Worm (Caenorhabditis elegans) whole organism, L4 larva: ENCODE measurements around the gene W09D10.5.

ENCODE experiments used
- D1046.2 ChIP-seq: fragments of 200-800 bp; sonication (Bioruptor generic); IDR thresholded peaks from 2 replicates; pipeline ENCODE4 v1.3.6; 2022; ENCODE audit warnings: missing genetic modification characterization, missing compliant biosample characterization
- F44E2.7 ChIP-seq: fragments of 200-800 bp; sonication (Bioruptor generic); IDR thresholded peaks from 2 replicates; pipeline ENCODE4 v2.1.2; 2022; ENCODE audit warnings: missing genetic modification characterization, missing compliant biosample characterization
- aha-1 ChIP-seq: fragments of 150-350 bp; peaks from one replicate; lab custom pipeline; 2014; ENCODE audit warnings: missing biosample characterization, missing genetic modification characterization
- aly-2 ChIP-seq: sonication (generic microtip); optimal IDR thresholded peaks from 2 replicates; lab custom pipeline; 2018; ENCODE audit warnings: missing biosample characterization, missing genetic modification characterization
- attf-4 ChIP-seq: sonication (generic microtip); optimal IDR thresholded peaks from 3 replicates; lab custom pipeline; 2017; ENCODE audit warnings: missing biosample characterization, missing genetic modification characterization
- ceh-32 ChIP-seq: sonication (generic microtip); optimal IDR thresholded peaks from 2 replicates; lab custom pipeline; 2016; ENCODE audit warnings: mild to moderate bottlenecking, missing genetic modification characterization, missing compliant biosample characterization; ENCODE audit not compliant: poor library complexity
- cey-2 ChIP-seq: sonication (generic microtip); optimal IDR thresholded peaks from 3 replicates; lab custom pipeline; 2017; ENCODE audit warnings: missing genetic modification characterization, mild to moderate bottlenecking, missing compliant biosample characterization, antibody characterized with exemption, borderline replicate concordance; ENCODE audit not compliant: insufficient read depth
- ctbp-1 ChIP-seq: fragments of 200-800 bp; sonication (Bioruptor generic); IDR thresholded peaks from 2 replicates; pipeline ENCODE4 v1.3.6; 2022; ENCODE audit warnings: missing genetic modification reagents, missing genetic modification characterization, missing compliant biosample characterization
- daf-16 ChIP-seq, 3 experiments: sonication (generic microtip); optimal IDR thresholded peaks; 2 replicates each; lab custom pipeline; 2016 to 2017; ENCODE audit warnings: missing genetic modification characterization in 3 of 3, missing genetic modification reagents in 3 of 3, mild to moderate bottlenecking in 2 of 3, missing compliant biosample characterization in 2 of 3, missing biosample characterization in 1 of 3, moderate library complexity in 1 of 3
- daf-8 ChIP-seq: fragments of 200-800 bp; sonication (Bioruptor generic); IDR thresholded peaks from 2 replicates; pipeline ENCODE4 v1.3.6; 2022; ENCODE audit warnings: missing genetic modification characterization, missing compliant biosample characterization
- dmd-6 ChIP-seq: fragments of 200-800 bp; sonication (Bioruptor generic); IDR thresholded peaks from 2 replicates; pipeline ENCODE4 v1.3.6; 2022; ENCODE audit warnings: missing genetic modification reagents, missing genetic modification characterization, missing compliant biosample characterization
- dpl-1 ChIP-seq: fragments of 150-350 bp; optimal IDR thresholded peaks from 2 replicates; lab custom pipeline; 2014; ENCODE audit warnings: missing biosample characterization, missing genetic modification reagents, missing genetic modification characterization
- duxl-1 ChIP-seq: sonication (generic microtip); optimal IDR thresholded peaks from 2 replicates; lab custom pipeline; 2016; ENCODE audit warnings: mild to moderate bottlenecking, missing genetic modification characterization, moderate library complexity, missing compliant biosample characterization; ENCODE audit not compliant: poor library complexity
- egl-27 ChIP-seq: sonication (generic microtip); optimal IDR thresholded peaks from 3 replicates; lab custom pipeline; 2017; ENCODE audit warnings: missing biosample characterization, missing genetic modification reagents, missing genetic modification characterization
- fkh-10 ChIP-seq: fragments of 150-350 bp; optimal IDR thresholded peaks from 2 replicates; lab custom pipeline; 2014; ENCODE audit warnings: missing biosample characterization, missing genetic modification reagents, missing genetic modification characterization
- fos-1 ChIP-seq: fragments of 150-350 bp; optimal IDR thresholded peaks from 2 replicates; lab custom pipeline; 2014; ENCODE audit warnings: missing biosample characterization, missing genetic modification characterization
- gei-8 ChIP-seq: fragments of 200-800 bp; sonication (Bioruptor generic); optimal IDR thresholded peaks from 2 replicates; lab custom pipeline; 2018; ENCODE audit warnings: mild to moderate bottlenecking, missing genetic modification characterization, missing compliant biosample characterization
- hif-1 ChIP-seq, 2 experiments: sonication (generic microtip); optimal IDR thresholded peaks; 2 replicates each; lab custom pipeline; 2016 to 2017; ENCODE audit warnings: missing compliant biosample characterization in 2 of 2, missing genetic modification characterization in 2 of 2, missing genetic modification reagents in 2 of 2, missing genotype in 2 of 2, mild to moderate bottlenecking in 1 of 2
- hlh-30 ChIP-seq: sonication (generic microtip); optimal IDR thresholded peaks from 2 replicates; lab custom pipeline; 2017; ENCODE audit warnings: antibody characterized with exemption, mild to moderate bottlenecking, missing genetic modification characterization, missing compliant biosample characterization; ENCODE audit not compliant: insufficient read depth
- hmg-1.1 ChIP-seq: fragments of 200-800 bp; sonication (Bioruptor generic); IDR thresholded peaks from 2 replicates; pipeline ENCODE4 v1.3.6; 2022; ENCODE audit warnings: missing genetic modification reagents, missing genetic modification characterization, missing compliant biosample characterization
- jun-1 ChIP-seq: fragments of 150-350 bp; optimal IDR thresholded peaks from 2 replicates; lab custom pipeline; 2014; ENCODE audit warnings: missing biosample characterization, missing genetic modification reagents, missing genetic modification characterization
- lin-1 ChIP-seq: fragments of 200-800 bp; sonication (Bioruptor generic); IDR thresholded peaks from 2 replicates; pipeline ENCODE4 v1.3.6; 2022; ENCODE audit warnings: missing genetic modification reagents, missing genetic modification characterization, missing compliant biosample characterization
- lin-29 ChIP-seq: fragments of 200-800 bp; sonication (Bioruptor generic); IDR thresholded peaks from 2 replicates; pipeline ENCODE4 v1.3.6; 2022; ENCODE audit warnings: missing genetic modification reagents, missing genetic modification characterization, missing compliant biosample characterization
- lin-39 ChIP-seq: fragments of 150-350 bp; optimal IDR thresholded peaks from 2 replicates; lab custom pipeline; 2014; ENCODE audit warnings: missing biosample characterization, missing genetic modification reagents, missing genetic modification characterization
- mdl-1 ChIP-seq, 2 experiments: fragments of 150-350 bp in 1 of 2; sonication (generic microtip) in 1 of 2; optimal IDR thresholded peaks; 2 replicates each; lab custom pipeline; 2014 to 2017; ENCODE audit warnings: missing biosample characterization in 2 of 2, missing genetic modification characterization in 2 of 2
- nhr-102 ChIP-seq: sonication (generic microtip); optimal IDR thresholded peaks from 2 replicates; lab custom pipeline; 2016; ENCODE audit warnings: mild to moderate bottlenecking, missing genetic modification characterization, moderate library complexity, missing compliant biosample characterization
- nhr-11 ChIP-seq: fragments of 150-350 bp; optimal IDR thresholded peaks from 2 replicates; lab custom pipeline; 2014; ENCODE audit warnings: missing biosample characterization, missing genetic modification characterization
- nhr-111 ChIP-seq: fragments of 200-800 bp; sonication (Bioruptor generic); optimal IDR thresholded peaks from 2 replicates; lab custom pipeline; 2018; ENCODE audit warnings: mild to moderate bottlenecking, missing genetic modification characterization, missing compliant biosample characterization
- nhr-25 ChIP-seq: sonication (generic microtip); optimal IDR thresholded peaks from 2 replicates; lab custom pipeline; 2017; ENCODE audit warnings: missing genetic modification characterization, mild to moderate bottlenecking, missing compliant biosample characterization, antibody characterized with exemption, moderate library complexity, borderline replicate concordance; ENCODE audit not compliant: insufficient read depth
- nhr-41 ChIP-seq: fragments of 200-800 bp; sonication (Bioruptor generic); IDR thresholded peaks from 2 replicates; pipeline ENCODE4 v1.3.6; 2022; ENCODE audit warnings: missing genetic modification reagents, missing genetic modification characterization, missing compliant biosample characterization
- nhr-76 ChIP-seq: fragments of 150-350 bp; optimal IDR thresholded peaks from 2 replicates; lab custom pipeline; 2014; ENCODE audit warnings: missing biosample characterization, missing genetic modification characterization
- pha-4 ChIP-seq, 2 experiments: fragments of 150-350 bp in 1 of 2; fragments of 200-800 bp in 1 of 2; sonication (Bioruptor generic) in 1 of 2; IDR thresholded peaks in 1 of 2; optimal IDR thresholded peaks in 1 of 2; 2 replicates each; pipeline versions ENCODE4 v1.3.6 to Lab custom; 2014 to 2022; ENCODE audit warnings: missing genetic modification characterization in 2 of 2, missing genetic modification reagents in 2 of 2, missing biosample characterization in 1 of 2, missing compliant biosample characterization in 1 of 2
- php-3 ChIP-seq: fragments of 200-800 bp; sonication (Bioruptor generic); IDR thresholded peaks from 2 replicates; pipeline ENCODE4 v1.3.6; 2022; ENCODE audit warnings: missing genetic modification reagents, missing genetic modification characterization, missing compliant biosample characterization
- set-16 ChIP-seq: fragments of 200-800 bp; sonication (Bioruptor generic); IDR thresholded peaks from 2 replicates; pipeline ENCODE4 v1.3.6; 2022; ENCODE audit warnings: missing genetic modification reagents, missing genetic modification characterization, missing compliant biosample characterization
- skn-1 ChIP-seq: fragments of 150-350 bp; optimal IDR thresholded peaks from 2 replicates; lab custom pipeline; 2014; ENCODE audit warnings: missing biosample characterization, missing genetic modification characterization
- snpc-1.2 ChIP-seq: fragments of 200-800 bp; sonication (Bioruptor generic); IDR thresholded peaks from 2 replicates; pipeline ENCODE4 v1.3.6; 2022; ENCODE audit warnings: missing genetic modification reagents, missing genetic modification characterization, missing compliant biosample characterization
- zfp-2 ChIP-seq: sonication (generic microtip); optimal IDR thresholded peaks from 2 replicates; lab custom pipeline; 2016; ENCODE audit warnings: mild to moderate bottlenecking, missing genetic modification characterization, missing compliant biosample characterization
- zip-11 ChIP-seq: fragments of 200-800 bp; sonication (Bioruptor generic); IDR thresholded peaks from 2 replicates; pipeline ENCODE4 v1.3.6; 2022; ENCODE audit warnings: missing genetic modification characterization, missing compliant biosample characterization
- ztf-11 ChIP-seq: fragments of 150-350 bp; optimal IDR thresholded peaks from 2 replicates; lab custom pipeline; 2014; ENCODE audit warnings: missing biosample characterization, missing genetic modification characterization

Gene W09D10.5

ce11 chrIII:10759050-10760023 lies 48.0 kb upstream of the W09D10.5 start, which contains the start of gene tasp-1 (continued):
- TF ChIP-seq dpl-1 (GFP tag; lab: Kevin White, UChicago) (peak; percentile 100), nhr-25 (tag; lab: Kevin White, UChicago) (peak; percentile 99), nhr-76 (tag; lab: Kevin White, UChicago) (peak; percentile 82), hlh-30 (tag; lab: Kevin White, UChicago) (peak; percentile 100), D1046.2 (peak; percentile 98), zfp-2 (tag; lab: Kevin White, UChicago) (peak; percentile 93), mdl-1 (tag; optimal IDR thresholded peaks at IDR 0.05; lab: Kevin White, UChicago) (peak; percentile 98 to 100), nhr-111 (GFP tag; lab: Kevin White, UChicago) (peak; percentile 98), nhr-102 (tag; lab: Kevin White, UChicago) (peak; percentile 99), F44E2.7 (GFP tag; lab: Robert Waterston, UW) (peak; percentile 100), fkh-10 (GFP tag; lab: Kevin White, UChicago) (peak; percentile 100), pha-4 (GFP tag; IDR thresholded peaks at IDR 0.05; lab: Robert Waterston, UW) (peak; percentile 99), pha-4 (tag; optimal IDR thresholded peaks at IDR 0.05; lab: Kevin White, UChicago) (no peak), duxl-1 (peak; percentile 98), aha-1 (tag; lab: Kevin White, UChicago) (peak; percentile 100), ztf-11 (tag; lab: Kevin White, UChicago) (peak; percentile 62), jun-1 (tag; lab: Kevin White, UChicago) (peak; percentile 98), lin-39 (tag; lab: Kevin White, UChicago) (peak; percentile 56), ctbp-1 (GFP tag; lab: Robert Waterston, UW) (peak; percentile 100), lin-29 (peak; percentile 99), attf-4 (tag; lab: Kevin White, UChicago) (peak; percentile 79), cey-2 (tag; lab: Kevin White, UChicago) (peak; percentile 88), snpc-1.2 (peak; percentile 93)

- TF ChIP-seq hlh-30 (tag; lab: Kevin White, UChicago) (no peak), lin-1 (GFP tag; lab: Robert Waterston, UW) (no peak), hif-1 (tag; optimal IDR thresholded peaks at IDR 0.05; lab: Kevin White, UChicago) (no peak), aly-2 (tag; lab: Kevin White, UChicago) (no peak), fos-1 (tag; lab: Kevin White, UChicago) (no peak), dmd-6 (GFP tag; lab: Robert Waterston, UW) (no peak), dpl-1 (GFP tag; lab: Kevin White, UChicago) (no peak), nhr-11 (tag; lab: Kevin White, UChicago) (no peak), skn-1 (no peak), set-16 (GFP tag; lab: Robert Waterston, UW) (no peak), fkh-10 (GFP tag; lab: Kevin White, UChicago) (no peak)
These were observed 47.1 kb upstream of the W09D10.5 start, which contains the start of gene K01G5.10 for ce11 chrIII:10758422-10758821. Gene K01G5.10, minus strand, starts transcription at chrIII:10758522.

- no peak for TF ChIP-seq daf-16 (GFP tag; optimal IDR thresholded peaks at IDR 0.05; lab: Kevin White, UChicago)
- no peak for TF ChIP-seq daf-16 (tag; optimal IDR thresholded peaks at IDR 0.05; lab: Kevin White, UChicago)
- no peak for TF ChIP-seq egl-27 (tag; lab: Kevin White, UChicago)
- TF ChIP-seq gei-8 (GFP tag; lab: Kevin White, UChicago), result no peak
- TF ChIP-seq ztf-11 (tag; lab: Kevin White, UChicago), result no peak
- no peak for TF ChIP-seq lin-39 (tag; lab: Kevin White, UChicago)
- no peak for TF ChIP-seq hmg-1.1
- no peak for TF ChIP-seq zip-11 (GFP tag; lab: Robert Waterston, UW)
- no peak for TF ChIP-seq ceh-32 (tag; lab: Kevin White, UChicago)
- no peak for TF ChIP-seq nhr-41 (GFP tag; lab: Robert Waterston, UW)
- no peak for TF ChIP-seq php-3 (GFP tag; lab: Robert Waterston, UW)
- no peak for TF ChIP-seq daf-8
- TF ChIP-seq, all 104 proteins: peak for 0
These were observed 46.2 kb upstream of the W09D10.5 start, which contains the start of gene rnf-113 for ce11 chrIII:10757540-10757939. Gene rnf-113, minus strand, starts transcription at chrIII:10757640.
